Fruit fly (Drosophila melanogaster): ENCODE data around the gene CG46513.
"Not testable (repeated sequence)": the region's sequence is repeated elsewhere in the genome, so short reads cannot be mapped to it uniquely, and the experiment has no call there.

Gene CG46513

DNA sequence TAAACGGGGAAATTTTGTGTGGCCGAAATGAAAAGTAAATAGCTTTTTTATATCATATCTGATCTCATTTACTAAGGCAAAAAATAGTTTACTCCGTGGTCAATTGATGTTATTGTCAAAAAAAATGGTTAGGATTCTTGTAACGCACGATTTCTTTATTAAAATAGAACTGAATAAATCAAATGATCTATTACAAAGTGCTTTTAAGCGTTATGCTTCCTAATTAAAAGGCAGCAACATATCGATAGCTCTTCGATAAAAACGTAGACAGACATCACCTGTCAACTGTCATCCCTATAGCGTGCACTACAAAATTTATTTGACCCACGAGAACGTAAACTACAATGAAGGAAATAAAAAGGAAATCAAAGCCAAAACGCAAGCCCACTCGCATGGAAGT lies 49.2 kb downstream of the CG46513 start, which contains the start of gene CG46521:
Gene CG46521 (plus strand): TSS at position 301 of the 400 bp plus-strand sequence.
- TF ChIP-seq Eip78C (GFP tag); CG8632 (GFP tag; optimal IDR thresholded peaks at IDR 0.05); CG3032 (tag; optimal IDR thresholded peaks at IDR 0.05): not testable (repeated sequence)
